Fruit fly (Drosophila melanogaster) whole organism, adult: ENCODE data around the gene CG7601.

Experiments
- CG11617 ChIP-seq: fragments of 200-800 bp; sonication (Bioruptor generic); optimal IDR thresholded peaks from 2 replicates; lab custom pipeline; 2017; ENCODE audit warnings: mild to moderate bottlenecking, missing biosample characterization, missing genetic modification reagents, missing genetic modification characterization
- CG12768 ChIP-seq: fragments of 200-800 bp; sonication (Bioruptor generic); optimal IDR thresholded peaks from 2 replicates; lab custom pipeline; 2017; ENCODE audit warnings: missing biosample characterization, missing genetic modification characterization, mild to moderate bottlenecking, moderate library complexity, missing genetic modification reagents
- CG1620 ChIP-seq: fragments of 200-800 bp; sonication (Bioruptor generic); optimal IDR thresholded peaks from 2 replicates; lab custom pipeline; 2016; ENCODE audit warnings: missing biosample characterization, missing genetic modification characterization
- CG33017 ChIP-seq: fragments of 200-800 bp; sonication (Bioruptor generic); optimal IDR thresholded peaks from 2 replicates; lab custom pipeline; 2018; ENCODE audit warnings: missing biosample characterization, mild to moderate bottlenecking, missing genetic modification characterization, moderate library complexity
- CG5204 ChIP-seq: fragments of 200-800 bp; sonication (Bioruptor generic); optimal IDR thresholded peaks from 2 replicates; lab custom pipeline; 2016; ENCODE audit warnings: missing biosample characterization, missing genetic modification characterization
- CG7045 ChIP-seq: fragments of 200-800 bp; sonication (Bioruptor generic); optimal IDR thresholded peaks from 2 replicates; lab custom pipeline; 2017; ENCODE audit warnings: missing biosample characterization, mild to moderate bottlenecking, missing genetic modification characterization
- Clk ChIP-seq: fragments of 200-800 bp; sonication (Bioruptor generic); optimal IDR thresholded peaks from 2 replicates; lab custom pipeline; 2017; ENCODE audit warnings: missing biosample characterization, missing genetic modification characterization
- Crg-1 ChIP-seq: fragments of 200-800 bp; sonication (Bioruptor generic); optimal IDR thresholded peaks from 2 replicates; lab custom pipeline; 2016; ENCODE audit warnings: missing biosample characterization, missing genetic modification characterization
- Hr96 ChIP-seq: fragments of 200-800 bp; sonication (Bioruptor generic); optimal IDR thresholded peaks from 2 replicates; lab custom pipeline; 2016; ENCODE audit warnings: missing biosample characterization, missing genetic modification characterization
- cic ChIP-seq: fragments of 200-800 bp; sonication (Bioruptor generic); optimal IDR thresholded peaks from 2 replicates; lab custom pipeline; 2017; ENCODE audit warnings: missing biosample characterization, mild to moderate bottlenecking, missing genetic modification characterization, moderate library complexity
- kay ChIP-seq: fragments of 200-800 bp; sonication (Bioruptor generic); peaks from one replicate; lab custom pipeline; 2016; ENCODE audit warnings: missing biosample characterization, missing genetic modification characterization, borderline replicate concordance
- ovo ChIP-seq: fragments of 200-800 bp; sonication (Bioruptor generic); optimal IDR thresholded peaks from 2 replicates; lab custom pipeline; 2016; ENCODE audit warnings: missing biosample characterization, missing genetic modification characterization
- pad ChIP-seq: fragments of 200-800 bp; sonication (Bioruptor generic); optimal IDR thresholded peaks from 3 replicates; lab custom pipeline; 2017; ENCODE audit warnings: missing biosample characterization, missing genetic modification characterization, mild to moderate bottlenecking, moderate library complexity, missing genetic modification reagents
- tj ChIP-seq: fragments of 200-800 bp; sonication (Bioruptor generic); optimal IDR thresholded peaks from 3 replicates; lab custom pipeline; 2017; ENCODE audit warnings: missing biosample characterization, mild to moderate bottlenecking, missing genetic modification characterization, moderate library complexity

DNA sequence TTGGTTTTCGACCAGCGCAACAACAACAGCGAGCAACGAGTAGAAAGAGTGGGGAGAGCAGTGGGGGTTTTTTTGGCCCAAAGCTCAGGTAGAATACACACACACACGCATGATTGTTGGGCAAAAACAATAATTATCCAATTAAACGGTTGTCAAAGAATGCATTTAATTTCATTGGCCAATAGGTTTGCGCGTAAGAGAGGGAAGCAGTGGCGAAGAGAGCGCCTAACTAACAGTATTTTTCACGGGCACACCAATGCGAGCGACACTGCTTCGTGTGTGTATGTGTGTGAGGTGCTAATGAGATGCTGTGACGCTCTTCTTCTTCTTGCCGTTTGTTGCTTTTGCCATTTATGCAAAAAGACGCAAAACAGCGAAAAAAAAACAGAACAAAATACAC is 10.3 kb downstream of the CG7601 start:
- TF ChIP-seq Crg-1 (GFP tag; lab: Kevin White, UChicago) (no peak), CG33017 (no peak), CG7045 (GFP tag; lab: Kevin White, UChicago) (no peak), Hr96 (GFP tag; lab: Kevin White, UChicago) (no peak), kay (no peak), pad (no peak), Clk (GFP tag; lab: Kevin White, UChicago) (no peak), CG12768 (GFP tag; lab: Kevin White, UChicago) (no peak), CG11617 (GFP tag; lab: Kevin White, UChicago) (no peak), ovo (no peak), cic (GFP tag; lab: Kevin White, UChicago) (no peak), CG1620 (no peak), CG5204 (no peak), tj (GFP tag; lab: Kevin White, UChicago) (no peak)
